Worm (Caenorhabditis elegans) whole organism, L2 larva: Measurements from ENCODE around the gene nlp-52.

ENCODE experiments used
- lin-11 ChIP-seq: fragments of 150-350 bp; sonication (generic microtip); optimal IDR thresholded peaks from 2 replicates; lab custom pipeline; 2014; ENCODE audit warnings: missing biosample characterization, missing genetic modification characterization, inconsistent platforms, mixed read lengths
- lin-13 ChIP-seq: fragments of 150-350 bp; optimal IDR thresholded peaks from 2 replicates; lab custom pipeline; 2014; ENCODE audit warnings: missing biosample characterization, missing genetic modification reagents, missing genetic modification characterization
- mab-5 ChIP-seq: fragments of 150-350 bp; optimal IDR thresholded peaks from 2 replicates; lab custom pipeline; 2014; ENCODE audit warnings: missing biosample characterization, missing genetic modification characterization
- nhr-11 ChIP-seq: fragments of 150-350 bp; optimal IDR thresholded peaks from 2 replicates; lab custom pipeline; 2014; ENCODE audit warnings: missing biosample characterization, missing genetic modification characterization
- nhr-23 ChIP-seq: fragments of 150-350 bp; optimal IDR thresholded peaks from 2 replicates; lab custom pipeline; 2014; ENCODE audit warnings: missing biosample characterization, missing genetic modification reagents, missing genetic modification characterization
- snpc-4 ChIP-seq: fragments of 150-350 bp; optimal IDR thresholded peaks from 2 replicates; lab custom pipeline; 2014; ENCODE audit warnings: missing biosample characterization, missing genetic modification characterization
- unc-39 ChIP-seq: fragments of 150-350 bp; optimal IDR thresholded peaks from 2 replicates; lab custom pipeline; 2014; ENCODE audit warnings: missing biosample characterization, missing genetic modification characterization

DNA sequence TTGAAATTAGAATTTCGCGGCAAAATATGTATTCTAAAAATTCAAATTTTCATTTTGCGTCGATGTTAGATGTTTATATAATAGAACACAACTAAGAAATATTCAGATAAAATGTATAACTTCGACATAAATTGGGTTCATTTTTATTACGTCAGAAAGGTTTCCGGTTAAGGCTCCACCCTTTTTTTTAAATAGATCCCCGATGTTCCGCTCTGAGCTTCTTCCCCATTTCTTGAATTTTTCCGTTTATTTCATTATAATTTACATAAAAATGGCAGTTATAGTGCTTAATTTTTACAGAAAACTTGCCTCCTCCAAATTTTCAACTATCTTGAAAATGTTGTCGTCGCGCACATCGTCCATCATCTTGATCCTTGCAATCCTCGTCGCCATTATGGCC lies 36.8 kb upstream of the nlp-52 start, which contains the start of gene flp-24:
- no peak for TF ChIP-seq snpc-4
- TF ChIP-seq unc-39 (tag; lab: Kevin White, UChicago): no peak
- no peak for TF ChIP-seq nhr-23 (tag; lab: Kevin White, UChicago)
- TF ChIP-seq lin-11 (tag; lab: Kevin White, UChicago): no peak
- TF ChIP-seq lin-13 (GFP tag; lab: Kevin White, UChicago): no peak
- TF ChIP-seq mab-5 (tag; lab: Kevin White, UChicago): no peak
- TF ChIP-seq nhr-11 (tag; lab: Kevin White, UChicago): no peak
